Worm (Caenorhabditis elegans): ENCODE measurements around the gene asp-6.

- no peak for TF ChIP-seq lsy-2 (tag; optimal IDR thresholded peaks at IDR 0.05)
- TF ChIP-seq mab-5 (tag; optimal IDR thresholded peaks at IDR 0.05), result no peak
- TF ChIP-seq snpc-4 (tag; optimal IDR thresholded peaks at IDR 0.05), result no peak
These were observed at the start of gene asp-6, which contains the start of gene asp-12 for ce11 chrV:8268902-8269301.
